Fruit fly (Drosophila melanogaster) whole organism, embryonic: ENCODE results near the gene CG3117.

Experiments
- ATbp ChIP-seq: fragments of 200-800 bp; sonication (Bioruptor generic); optimal IDR thresholded peaks from 2 replicates; lab custom pipeline; 2017; ENCODE audit warnings: missing biosample characterization, mild to moderate bottlenecking, missing genetic modification characterization, missing genetic modification reagents
- Abd-B ChIP-seq: fragments of 200-800 bp; sonication (Bioruptor generic); optimal IDR thresholded peaks from 2 replicates; lab custom pipeline; 2018; ENCODE audit warnings: missing biosample characterization, mild to moderate bottlenecking, missing genetic modification characterization, moderate library complexity
- Atf-2 ChIP-seq: fragments of 200-800 bp; sonication (Bioruptor generic); optimal IDR thresholded peaks from 2 replicates; lab custom pipeline; 2016; ENCODE audit warnings: missing biosample characterization, missing genetic modification characterization
- CG10147 ChIP-seq: fragments of 200-800 bp; sonication (Bioruptor generic); optimal IDR thresholded peaks from 2 replicates; lab custom pipeline; 2019; ENCODE audit warnings: missing biosample characterization, mild to moderate bottlenecking, missing genetic modification characterization, moderate library complexity
- CG10366 ChIP-seq: fragments of 200-800 bp; sonication (Bioruptor generic); IDR thresholded peaks from 2 replicates; pipeline ENCODE4 v1.3.6; 2022; ENCODE audit warnings: missing biosample characterization, missing genetic modification characterization
- CG10654 ChIP-seq: fragments of 200-800 bp; sonication (Bioruptor generic); optimal IDR thresholded peaks from 2 replicates; lab custom pipeline; 2016; ENCODE audit warnings: missing biosample characterization, missing genetic modification characterization
- CG17612 ChIP-seq: fragments of 200-800 bp; sonication (Bioruptor generic); IDR thresholded peaks from 2 replicates; pipeline ENCODE4 v1.3.6; 2022; ENCODE audit warnings: missing biosample characterization, missing genetic modification characterization
- CG2120 ChIP-seq: fragments of 200-800 bp; sonication (Bioruptor generic); optimal IDR thresholded peaks from 3 replicates; lab custom pipeline; 2016; ENCODE audit warnings: missing biosample characterization, missing genetic modification characterization
- CG2678 ChIP-seq: fragments of 200-800 bp; sonication (Bioruptor generic); optimal IDR thresholded peaks from 3 replicates; lab custom pipeline; 2019; ENCODE audit warnings: missing biosample characterization, mild to moderate bottlenecking, missing genetic modification characterization, moderate library complexity
- CG3726 ChIP-seq: fragments of 200-800 bp; sonication (Bioruptor generic); IDR thresholded peaks from 3 replicates; pipeline ENCODE4, ENCODE4 v1.3.6; 2022; ENCODE audit warnings: missing biosample characterization, missing genetic modification characterization
- CG4404 ChIP-seq: fragments of 200-800 bp; sonication (Bioruptor generic); IDR thresholded peaks from 2 replicates; pipeline ENCODE4 v1.3.6; 2022; ENCODE audit warnings: missing biosample characterization, missing genetic modification characterization
- CG4854 ChIP-seq: fragments of 200-800 bp; sonication (Bioruptor generic); optimal IDR thresholded peaks from 2 replicates; lab custom pipeline; 2016; ENCODE audit warnings: missing biosample characterization, missing genetic modification characterization, inconsistent platforms
- CG5180 ChIP-seq: fragments of 200-800 bp; sonication (Bioruptor generic); optimal IDR thresholded peaks from 3 replicates; lab custom pipeline; 2017; ENCODE audit warnings: missing biosample characterization, missing genetic modification characterization, mild to moderate bottlenecking, moderate library complexity, missing genetic modification reagents
- CG5245 ChIP-seq: fragments of 200-800 bp; sonication (Bioruptor generic); optimal IDR thresholded peaks from 3 replicates; lab custom pipeline; 2016; ENCODE audit warnings: missing biosample characterization, missing genetic modification characterization
- CG7745 ChIP-seq: fragments of 200-800 bp; sonication (Bioruptor generic); optimal IDR thresholded peaks from 2 replicates; lab custom pipeline; 2018; ENCODE audit warnings: missing biosample characterization, mild to moderate bottlenecking, missing genetic modification characterization, moderate library complexity
- Dfd ChIP-seq, 2 experiments: fragments of >200 bp; optimal IDR thresholded peaks; 2 replicates each; lab custom pipeline; 2017; ENCODE audit warnings: missing biosample characterization in 2 of 2, missing genetic modification characterization in 2 of 2
- Dll ChIP-seq: fragments of 200-800 bp; sonication (Bioruptor generic); IDR thresholded peaks from 4 replicates; pipeline ENCODE4 v1.3.6; 2022; ENCODE audit warnings: missing biosample characterization, missing genetic modification characterization; ENCODE audit not compliant: partially characterized antibody
- Elba2 ChIP-seq: fragments of 200-800 bp; sonication (Bioruptor generic); optimal IDR thresholded peaks from 3 replicates; lab custom pipeline; 2016; ENCODE audit warnings: missing biosample characterization, missing genetic modification characterization
- HLH3B ChIP-seq: fragments of 200-800 bp; sonication (Bioruptor generic); IDR thresholded peaks from 2 replicates; pipeline ENCODE4 v1.3.6; 2022; ENCODE audit warnings: missing biosample characterization, missing genetic modification characterization
- Hr3 ChIP-seq: fragments of 200-800 bp; sonication (Bioruptor generic); optimal IDR thresholded peaks from 3 replicates; lab custom pipeline; 2016; ENCODE audit warnings: missing biosample characterization, missing genetic modification characterization
- Mes4 ChIP-seq: fragments of 200-800 bp; sonication (Bioruptor generic); optimal IDR thresholded peaks from 2 replicates; lab custom pipeline; 2016; ENCODE audit warnings: missing biosample characterization, missing genetic modification characterization
- Optix ChIP-seq: fragments of 200-800 bp; sonication (Bioruptor generic); IDR thresholded peaks from 3 replicates; pipeline ENCODE4 v1.3.6; 2022; ENCODE audit warnings: missing biosample characterization, missing genetic modification characterization
- Pdp1 ChIP-seq, 2 experiments: fragments of 200-800 bp; sonication (Bioruptor generic); optimal IDR thresholded peaks; 3 replicates each; lab custom pipeline; 2016; ENCODE audit warnings: missing biosample characterization in 2 of 2, missing genetic modification characterization in 2 of 2, mild to moderate bottlenecking in 1 of 2, moderate library complexity in 1 of 2
- Trl ChIP-seq, 3 experiments: fragments of >200 bp in 2 of 3; fragments of 200-800 bp in 1 of 3; sonication (Bioruptor generic) in 1 of 3; optimal IDR thresholded peaks; 2 replicates in 1 of 3; 3 replicates in 2 of 3; lab custom pipeline; 2016 to 2017; ENCODE audit warnings: missing biosample characterization in 1 of 3, missing genetic modification characterization in 1 of 3
- abd-A ChIP-seq: fragments of 200-800 bp; sonication (Bioruptor generic); optimal IDR thresholded peaks from 3 replicates; lab custom pipeline; 2019; ENCODE audit warnings: missing biosample characterization, mild to moderate bottlenecking, missing genetic modification characterization, moderate library complexity
- al ChIP-seq: fragments of 200-800 bp; sonication (Bioruptor generic); IDR thresholded peaks from 2 replicates; pipeline ENCODE4 v1.3.6; 2022; ENCODE audit warnings: missing biosample characterization, missing genetic modification characterization
- bowl ChIP-seq: fragments of 200-800 bp; sonication (Bioruptor generic); IDR thresholded peaks from 2 replicates; pipeline ENCODE4 v1.3.6; 2022; ENCODE audit warnings: missing biosample characterization, missing genetic modification characterization
- cad ChIP-seq: fragments of >200 bp; optimal IDR thresholded peaks from 2 replicates; lab custom pipeline; 2017; ENCODE audit warnings: missing biosample characterization, missing genetic modification characterization
- cg ChIP-seq: fragments of 200-800 bp; sonication (Bioruptor generic); optimal IDR thresholded peaks from 3 replicates; lab custom pipeline; 2019; ENCODE audit warnings: missing biosample characterization, mild to moderate bottlenecking, missing genetic modification characterization, moderate library complexity
- chif ChIP-seq, 2 experiments: fragments of 200-800 bp; sonication (Bioruptor generic); optimal IDR thresholded peaks; 3 replicates each; lab custom pipeline; 2016; ENCODE audit warnings: missing biosample characterization in 2 of 2, missing genetic modification characterization in 2 of 2
- esg ChIP-seq: fragments of 200-800 bp; sonication (Bioruptor generic); conservative IDR thresholded peaks from 2 replicates; pipeline ENCODE4 v1.3.6; 2022; ENCODE audit warnings: missing biosample characterization, missing genetic modification characterization
- fd102C ChIP-seq: fragments of 200-800 bp; sonication (Bioruptor generic); optimal IDR thresholded peaks from 2 replicates; lab custom pipeline; 2018; ENCODE audit warnings: missing biosample characterization, mild to moderate bottlenecking, missing genetic modification characterization, moderate library complexity
- gcm ChIP-seq: fragments of 200-800 bp; sonication (Bioruptor generic); optimal IDR thresholded peaks from 2 replicates; lab custom pipeline; 2019; ENCODE audit warnings: missing biosample characterization, mild to moderate bottlenecking, missing genetic modification characterization, moderate library complexity
- gro ChIP-seq: fragments of 200-800 bp; sonication (Bioruptor generic); optimal IDR thresholded peaks from 2 replicates; lab custom pipeline; 2016; ENCODE audit warnings: missing biosample characterization, missing genetic modification characterization
- ham ChIP-seq: fragments of 200-800 bp; sonication (Bioruptor generic); IDR thresholded peaks from 2 replicates; pipeline ENCODE4 v1.3.6; 2022; ENCODE audit warnings: missing biosample characterization, missing genetic modification characterization
- her ChIP-seq: fragments of 200-800 bp; sonication (Bioruptor generic); optimal IDR thresholded peaks from 2 replicates; lab custom pipeline; 2016; ENCODE audit warnings: missing biosample characterization, missing genetic modification characterization
- kay ChIP-seq: fragments of 200-800 bp; sonication (Bioruptor generic); optimal IDR thresholded peaks from 2 replicates; lab custom pipeline; 2016; ENCODE audit warnings: missing biosample characterization, missing genetic modification characterization
- ken ChIP-seq: fragments of 200-800 bp; sonication (Bioruptor generic); IDR thresholded peaks from 3 replicates; pipeline ENCODE4 v1.3.6; 2022; ENCODE audit warnings: missing biosample characterization, missing genetic modification characterization
- lab ChIP-seq: fragments of 200-800 bp; sonication (Bioruptor generic); optimal IDR thresholded peaks from 3 replicates; lab custom pipeline; 2017; ENCODE audit warnings: missing biosample characterization, missing genetic modification characterization, mild to moderate bottlenecking, moderate library complexity, missing genetic modification reagents
- mld ChIP-seq: fragments of 200-800 bp; sonication (Bioruptor generic); IDR thresholded peaks from 3 replicates; pipeline ENCODE4 v1.3.6; 2022; ENCODE audit warnings: missing biosample characterization, missing genetic modification characterization; ENCODE audit not compliant: partially characterized antibody
- nom ChIP-seq: fragments of 200-800 bp; sonication (Bioruptor generic); optimal IDR thresholded peaks from 2 replicates; lab custom pipeline; 2017; ENCODE audit warnings: missing biosample characterization, missing genetic modification characterization, mild to moderate bottlenecking, moderate library complexity, missing genetic modification reagents
- sc ChIP-seq, 3 experiments: fragments of >200 bp in 2 of 3; fragments of 200-800 bp in 1 of 3; sonication (Bioruptor generic) in 1 of 3; optimal IDR thresholded peaks; 2 replicates in 2 of 3; 3 replicates in 1 of 3; lab custom pipeline; 2017; ENCODE audit warnings: mild to moderate bottlenecking in 1 of 3, missing biosample characterization in 1 of 3, missing genetic modification characterization in 1 of 3, missing genetic modification reagents in 1 of 3
- sd ChIP-seq: fragments of 200-800 bp; sonication (Bioruptor generic); optimal IDR thresholded peaks from 3 replicates; lab custom pipeline; 2018; ENCODE audit warnings: missing biosample characterization, mild to moderate bottlenecking, missing genetic modification characterization, moderate library complexity
- slp2 ChIP-seq: fragments of 200-800 bp; sonication (Bioruptor generic); optimal IDR thresholded peaks from 2 replicates; lab custom pipeline; 2016; ENCODE audit warnings: missing biosample characterization, missing genetic modification characterization
- sqz ChIP-seq: fragments of 200-800 bp; sonication (Bioruptor generic); optimal IDR thresholded peaks from 3 replicates; lab custom pipeline; 2018; ENCODE audit warnings: missing biosample characterization, mild to moderate bottlenecking, missing genetic modification characterization
- tgo ChIP-seq: fragments of 200-800 bp; sonication (Bioruptor generic); IDR thresholded peaks from 3 replicates; pipeline ENCODE4 v1.3.6; 2022; ENCODE audit warnings: missing biosample characterization, missing genetic modification characterization
- wdn ChIP-seq: fragments of 200-800 bp; sonication (Bioruptor generic); IDR thresholded peaks from 2 replicates; pipeline ENCODE4 v1.3.6; 2022; ENCODE audit warnings: missing biosample characterization, missing genetic modification characterization
- yki ChIP-seq: fragments of >200 bp; optimal IDR thresholded peaks from 3 replicates; lab custom pipeline; 2018

The CG3117 gene

DNA sequence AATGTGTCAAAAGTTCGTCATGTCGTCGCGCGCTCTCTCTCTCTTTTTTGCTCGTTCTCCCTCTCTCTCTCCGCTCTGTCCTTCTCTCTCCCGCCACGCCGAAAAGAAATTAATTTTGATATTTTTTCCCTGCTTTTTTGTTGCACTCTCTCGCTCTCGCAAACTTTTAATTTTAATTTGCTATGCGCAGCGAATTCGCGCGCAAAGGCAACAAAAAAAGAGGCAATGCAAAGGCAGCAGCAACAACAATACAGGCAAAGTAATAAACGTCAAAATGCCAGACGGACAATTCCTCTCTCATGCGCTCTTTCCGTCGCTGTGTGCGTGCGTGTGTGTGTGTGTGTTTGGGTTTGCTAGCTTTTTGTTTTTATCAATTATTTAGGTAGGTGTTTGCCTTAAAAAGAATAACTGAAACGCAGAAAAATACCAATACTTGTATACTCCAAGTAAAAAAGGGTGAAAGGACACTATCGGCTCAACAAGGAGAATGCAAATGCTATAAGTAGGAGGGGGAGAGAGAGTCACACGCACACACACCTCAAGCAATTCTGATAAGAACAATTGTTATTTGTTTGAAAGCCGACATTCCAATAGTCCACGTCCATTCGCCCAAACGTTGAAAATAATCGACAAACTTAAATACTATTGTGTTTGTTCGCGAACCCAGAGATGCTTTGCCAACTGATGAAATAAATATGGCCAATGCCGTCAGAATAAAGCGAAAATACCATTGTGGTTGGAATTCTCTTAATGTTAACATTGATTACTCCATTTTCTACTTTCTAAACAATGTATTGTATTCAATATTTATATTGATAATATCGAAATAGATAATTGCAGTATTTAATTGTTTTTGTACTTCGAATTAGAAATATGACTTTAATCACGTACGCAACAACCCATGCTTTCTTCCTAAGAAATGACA is 39.9 kb upstream of the CG3117 start:
- TF ChIP-seq esg (GFP tag; lab: Robert Waterston, UW), result no peak
- peak; percentile 32 for TF ChIP-seq sqz (GFP tag; lab: Kevin White, UChicago)
- TF ChIP-seq CG10366 (GFP tag; lab: Robert Waterston, UW), result no peak
- TF ChIP-seq sd (tag; lab: Kevin White, UChicago), result peak; percentile 72
- peak; percentile 77 for TF ChIP-seq abd-A (tag; lab: Kevin White, UChicago)
- no peak for TF ChIP-seq Dfd (GFP tag; optimal IDR thresholded peaks at IDR 0.05; lab: Kevin White, UChicago)
- TF ChIP-seq Pdp1 (GFP tag; optimal IDR thresholded peaks at IDR 0.05; lab: Kevin White, UChicago), result no peak
- no peak for TF ChIP-seq chif (GFP tag; optimal IDR thresholded peaks at IDR 0.05; lab: Kevin White, UChicago)
- TF ChIP-seq Abd-B (GFP tag; lab: Kevin White, UChicago), result no peak
- TF ChIP-seq lab (GFP tag; lab: Kevin White, UChicago), result no peak
- no peak for TF ChIP-seq Optix (GFP tag; lab: Robert Waterston, UW)
- peak; percentile 83 for TF ChIP-seq nom (GFP tag; lab: Kevin White, UChicago)
- no peak for TF ChIP-seq her (GFP tag; lab: Kevin White, UChicago)
- no peak for TF ChIP-seq CG3726
- peak; percentile 73 for TF ChIP-seq Elba2 (GFP tag; lab: Kevin White, UChicago)
- no peak for TF ChIP-seq tgo
- peak; percentile 31 for TF ChIP-seq yki (lab: Kevin White, UChicago)
- TF ChIP-seq wdn, result no peak
- TF ChIP-seq HLH3B, result no peak
- peak; percentile 5 for TF ChIP-seq ATbp (GFP tag; lab: Kevin White, UChicago)
- peak; percentile 68 for TF ChIP-seq cg (GFP tag; lab: Kevin White, UChicago)
- peak; percentile 99 for TF ChIP-seq CG7745 (tag; lab: Kevin White, UChicago)
- TF ChIP-seq CG5180, result peak; percentile 90
- TF ChIP-seq bowl (GFP tag; lab: Robert Waterston, UW), result no peak
- no peak for TF ChIP-seq slp2 (GFP tag; lab: Kevin White, UChicago)
- TF ChIP-seq CG10147 (GFP tag; lab: Kevin White, UChicago), result no peak
- no peak for TF ChIP-seq kay
- no peak for TF ChIP-seq CG4404 (GFP tag; lab: Robert Waterston, UW)
- peak; percentile 38; the same call in 1 of the 4 replicates for TF ChIP-seq Dll (GFP tag; lab: Robert Waterston, UW)
- no peak for TF ChIP-seq al
- no peak for TF ChIP-seq CG2678 (tag; lab: Kevin White, UChicago)
- TF ChIP-seq ham (GFP tag; lab: Robert Waterston, UW), result no peak
- no peak for TF ChIP-seq sc (optimal IDR thresholded peaks at IDR 0.05; lab: Kevin White, UChicago)
- no peak for TF ChIP-seq sc (GFP tag; optimal IDR thresholded peaks at IDR 0.05; lab: Kevin White, UChicago)
- TF ChIP-seq mld (GFP tag; lab: Robert Waterston, UW), result no peak
- no peak for TF ChIP-seq CG4854 (GFP tag; lab: Kevin White, UChicago)
- TF ChIP-seq CG2120 (GFP tag; lab: Kevin White, UChicago), result no peak
- TF ChIP-seq Trl (optimal IDR thresholded peaks at IDR 0.05; lab: Kevin White, UChicago), result peak; percentile 94 to 99
- TF ChIP-seq Trl (GFP tag; optimal IDR thresholded peaks at IDR 0.05; lab: Kevin White, UChicago), result peak; percentile 48
- TF ChIP-seq CG5245, result no peak
- peak; percentile 13 for TF ChIP-seq gro (GFP tag; lab: Kevin White, UChicago)
- TF ChIP-seq fd102C (GFP tag; lab: Kevin White, UChicago), result no peak
- no peak for TF ChIP-seq gcm (GFP tag; lab: Kevin White, UChicago)
- TF ChIP-seq cad (GFP tag; lab: Kevin White, UChicago), result peak; percentile 35
- no peak for TF ChIP-seq ken (GFP tag; lab: Robert Waterston, UW)
- TF ChIP-seq Atf-2 (GFP tag; lab: Kevin White, UChicago), result no peak
- no peak for TF ChIP-seq Mes4 (GFP tag; lab: Kevin White, UChicago)
- TF ChIP-seq CG10654, result no peak
- no peak for TF ChIP-seq Hr3 (GFP tag; lab: Kevin White, UChicago)
- TF ChIP-seq CG17612 (GFP tag; lab: Robert Waterston, UW), result no peak
